Worm (Caenorhabditis elegans) whole organism, L2 larva: ENCODE results near the gene C34C12.1.

Experiments
- ZK546.5 ChIP-seq: sonication (generic microtip); optimal IDR thresholded peaks from 2 replicates; lab custom pipeline; 2017; ENCODE audit warnings: missing biosample characterization, missing genetic modification characterization
- ama-1 ChIP-seq: fragments of 150-350 bp; optimal IDR thresholded peaks from 2 replicates; lab custom pipeline; 2018; ENCODE audit warnings: inconsistent platforms
- lin-13 ChIP-seq: fragments of 150-350 bp; optimal IDR thresholded peaks from 2 replicates; lab custom pipeline; 2014; ENCODE audit warnings: missing biosample characterization, missing genetic modification reagents, missing genetic modification characterization

- no peak for TF ChIP-seq ama-1 (lab: Kevin White, UChicago)
- TF ChIP-seq lin-13 (GFP tag; lab: Kevin White, UChicago): no peak
- no peak for TF ChIP-seq ZK546.5 (tag; lab: Kevin White, UChicago)
Observed at ce11 chrIII:3413437-3413836, 40.7 kb upstream of the C34C12.1 start.
